Fruit fly (Drosophila melanogaster) whole organism, prepupa: Measurements from ENCODE around the gene Obp18a.

Experiments used
- CG10631 ChIP-seq: fragments of 200-800 bp; sonication (Bioruptor generic); optimal IDR thresholded peaks from 2 replicates; lab custom pipeline; 2016; ENCODE audit warnings: missing biosample characterization, missing genetic modification characterization
- CG15336 ChIP-seq: fragments of 200-800 bp; sonication (Bioruptor generic); IDR thresholded peaks from 2 replicates; pipeline ENCODE4 v1.3.6; 2022; ENCODE audit warnings: missing biosample characterization, missing genetic modification characterization
- CG3032 ChIP-seq: fragments of 200-800 bp; optimal IDR thresholded peaks from 2 replicates; lab custom pipeline; 2019; ENCODE audit warnings: missing biosample characterization, mild to moderate bottlenecking, missing genetic modification characterization, moderate library complexity
- CG31627 ChIP-seq: fragments of 200-800 bp; sonication (Bioruptor generic); optimal IDR thresholded peaks from 3 replicates; lab custom pipeline; 2016; ENCODE audit warnings: missing biosample characterization, missing genetic modification characterization
- CG6276 ChIP-seq: fragments of 200-800 bp; sonication (Bioruptor generic); optimal IDR thresholded peaks from 2 replicates; lab custom pipeline; 2017; ENCODE audit warnings: missing biosample characterization, mild to moderate bottlenecking, missing genetic modification characterization
- CG7368 ChIP-seq: fragments of 200-800 bp; sonication (Bioruptor generic); optimal IDR thresholded peaks from 3 replicates; lab custom pipeline; 2016; ENCODE audit warnings: missing biosample characterization, missing genetic modification characterization
- CG8119 ChIP-seq: fragments of 200-800 bp; sonication (Bioruptor generic); IDR thresholded peaks from 3 replicates; pipeline ENCODE4 v1.3.6; 2022; ENCODE audit warnings: missing biosample characterization, missing genetic modification characterization
- CG8319 ChIP-seq: fragments of 200-800 bp; sonication (Bioruptor generic); optimal IDR thresholded peaks from 3 replicates; lab custom pipeline; 2016; ENCODE audit warnings: missing biosample characterization, missing genetic modification characterization
- acj6 ChIP-seq: fragments of 200-800 bp; sonication (Bioruptor generic); optimal IDR thresholded peaks from 3 replicates; lab custom pipeline; 2016; ENCODE audit warnings: missing biosample characterization, missing genetic modification characterization

dm6 chrX:19160635-19161407 lies 25.2 kb upstream of the Obp18a start:
- TF ChIP-seq CG10631 (GFP tag; lab: Kevin White, UChicago) (peak; percentile 8), CG7368 (GFP tag; lab: Kevin White, UChicago) (no peak), CG8119 (GFP tag; lab: Robert Waterston, UW) (peak; percentile 36; the same call in 1 of the 3 replicates), CG3032 (tag; lab: Kevin White, UChicago) (peak; percentile 49), CG8319 (no peak), acj6 (GFP tag; lab: Kevin White, UChicago) (peak; percentile 20), CG6276 (GFP tag; lab: Kevin White, UChicago) (no peak), CG15336 (GFP tag; lab: Robert Waterston, UW) (no peak), CG31627 (GFP tag; lab: Kevin White, UChicago) (no peak)
